Worm (Caenorhabditis elegans) whole organism, early embryonic: ENCODE measurements around the gene C56G2.4.

Experiments
- B0310.2 ChIP-seq: sonication (generic microtip); optimal IDR thresholded peaks from 2 replicates; lab custom pipeline; 2016; ENCODE audit warnings: mild to moderate bottlenecking, missing genetic modification characterization, missing compliant biosample characterization
- F13C5.2 ChIP-seq: sonication (generic microtip); optimal IDR thresholded peaks from 2 replicates; lab custom pipeline; 2017; ENCODE audit warnings: mild to moderate bottlenecking, missing genetic modification characterization, inconsistent platforms, missing compliant biosample characterization
- aly-1 ChIP-seq: sonication (generic microtip); optimal IDR thresholded peaks from 2 replicates; lab custom pipeline; 2016; ENCODE audit warnings: missing genetic modification characterization, missing compliant biosample characterization
- ama-1 ChIP-seq: fragments of 150-350 bp; optimal IDR thresholded peaks from 2 replicates; lab custom pipeline; 2014
- ceh-13 ChIP-seq: fragments of 200-800 bp; sonication (Bioruptor generic); optimal IDR thresholded peaks from 2 replicates; lab custom pipeline; 2018; ENCODE audit warnings: mild to moderate bottlenecking, missing genetic modification characterization, missing compliant biosample characterization
- ceh-36 ChIP-seq: sonication (generic microtip); optimal IDR thresholded peaks from 2 replicates; lab custom pipeline; 2016; ENCODE audit warnings: missing genetic modification characterization, inconsistent platforms, missing compliant biosample characterization
- ets-7 ChIP-seq: sonication (generic microtip); optimal IDR thresholded peaks from 2 replicates; lab custom pipeline; 2016; ENCODE audit warnings: missing genotype, missing genetic modification characterization, missing compliant biosample characterization
- flt-1 ChIP-seq: fragments of 200-800 bp; sonication (Bioruptor generic); IDR thresholded peaks from 2 replicates; pipeline ENCODE4 v1.3.6; 2022; ENCODE audit warnings: missing genetic modification characterization, missing compliant biosample characterization
- hmbx-1 ChIP-seq: sonication (generic microtip); optimal IDR thresholded peaks from 2 replicates; lab custom pipeline; 2016; ENCODE audit warnings: mild to moderate bottlenecking, missing genetic modification characterization, missing compliant biosample characterization
- hmg-4 ChIP-seq: fragments of 200-800 bp; sonication (Bioruptor generic); optimal IDR thresholded peaks from 2 replicates; lab custom pipeline; 2018; ENCODE audit warnings: mild to moderate bottlenecking, missing genetic modification characterization, missing compliant biosample characterization
- hnd-1 ChIP-seq: sonication (generic microtip); optimal IDR thresholded peaks from 2 replicates; lab custom pipeline; 2016; ENCODE audit warnings: missing genetic modification characterization, missing compliant biosample characterization
- pes-1 ChIP-seq: fragments of 200-800 bp; sonication (Bioruptor generic); IDR thresholded peaks from 2 replicates; pipeline ENCODE4 v1.3.6; 2022; ENCODE audit warnings: missing genetic modification reagents, missing genetic modification characterization, missing compliant biosample characterization
- scrt-1 ChIP-seq: fragments of 200-800 bp; sonication (Bioruptor generic); IDR thresholded peaks from 2 replicates; pipeline ENCODE4 v1.3.6; 2022; ENCODE audit warnings: missing genetic modification characterization, missing compliant biosample characterization
- sea-1 ChIP-seq: fragments of 200-800 bp; sonication (Bioruptor generic); conservative IDR thresholded peaks from 2 replicates; pipeline ENCODE4 v1.3.6; 2022; ENCODE audit warnings: missing genetic modification characterization, missing compliant biosample characterization
- tbx-11 ChIP-seq: fragments of 200-800 bp; sonication (Bioruptor generic); IDR thresholded peaks from 2 replicates; pipeline ENCODE4 v1.3.6; 2022; ENCODE audit warnings: missing genetic modification characterization, missing compliant biosample characterization
- tbx-37 ChIP-seq: fragments of 200-800 bp; sonication (Bioruptor generic); conservative IDR thresholded peaks from 2 replicates; pipeline ENCODE4 v1.3.6; 2022; ENCODE audit warnings: missing genetic modification reagents, missing genetic modification characterization, missing compliant biosample characterization
- tra-4 ChIP-seq: sonication (generic microtip); optimal IDR thresholded peaks from 2 replicates; lab custom pipeline; 2017; ENCODE audit warnings: missing genetic modification characterization, missing compliant biosample characterization

C56G2.4 gene

ce11 chrIII:6358704-6359103, 27.2 kb downstream of the C56G2.4 start:
- TF ChIP-seq flt-1 (GFP tag; lab: Robert Waterston, UW), result no peak
- TF ChIP-seq hmbx-1, result no peak
- TF ChIP-seq ceh-36, result no peak
- no peak for TF ChIP-seq B0310.2 (tag; lab: Kevin White, UChicago)
- no peak for TF ChIP-seq aly-1 (tag; lab: Kevin White, UChicago)
- no peak for TF ChIP-seq F13C5.2
- TF ChIP-seq ama-1 (lab: Kevin White, UChicago), result no peak
- TF ChIP-seq tbx-37, result no peak
- TF ChIP-seq tbx-11 (GFP tag; lab: Robert Waterston, UW), result no peak
- no peak for TF ChIP-seq ets-7
- no peak for TF ChIP-seq ceh-13 (GFP tag; lab: Kevin White, UChicago)
- no peak for TF ChIP-seq tra-4
- TF ChIP-seq scrt-1, result no peak
- TF ChIP-seq hnd-1 (tag; lab: Kevin White, UChicago), result no peak
- TF ChIP-seq hmg-4, result no peak

DNA sequence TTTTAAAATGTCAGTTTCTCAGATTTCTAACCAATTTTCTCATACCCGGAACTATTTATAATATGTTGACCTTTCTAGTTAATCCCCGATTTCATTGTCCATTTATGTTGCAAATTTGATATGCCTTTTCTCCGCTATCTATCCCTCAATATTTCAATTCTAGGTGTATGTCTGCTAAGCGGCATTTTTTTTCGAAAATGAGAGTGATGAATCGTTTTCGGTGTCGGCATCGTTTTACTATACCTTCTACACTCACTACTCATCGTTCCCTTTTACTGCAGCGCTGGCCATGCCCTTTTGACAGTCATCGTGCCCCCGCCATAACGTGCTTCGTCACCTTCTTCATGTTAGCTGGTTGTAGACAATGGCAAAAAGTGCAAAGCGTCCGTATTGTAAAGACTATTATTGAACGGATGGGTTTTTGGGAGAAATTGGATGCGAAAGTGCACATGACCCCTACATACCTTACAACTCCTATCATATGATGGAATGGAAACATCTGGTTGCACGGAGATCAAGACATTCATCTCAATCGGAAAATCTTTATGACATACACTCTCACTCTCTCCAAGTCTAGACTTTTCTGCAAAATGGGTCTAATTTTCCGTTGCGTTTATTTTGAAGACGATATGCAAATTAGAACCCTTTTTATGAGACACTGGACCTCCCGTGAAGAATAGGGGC, 27.8 kb downstream of the C56G2.4 start:
- TF ChIP-seq tbx-11 (GFP tag; lab: Robert Waterston, UW), result 0 out of 2 replicates have a peak, but pooled peaks have one; percentile 16
- no peak for TF ChIP-seq ceh-13 (GFP tag; lab: Kevin White, UChicago)

DNA sequence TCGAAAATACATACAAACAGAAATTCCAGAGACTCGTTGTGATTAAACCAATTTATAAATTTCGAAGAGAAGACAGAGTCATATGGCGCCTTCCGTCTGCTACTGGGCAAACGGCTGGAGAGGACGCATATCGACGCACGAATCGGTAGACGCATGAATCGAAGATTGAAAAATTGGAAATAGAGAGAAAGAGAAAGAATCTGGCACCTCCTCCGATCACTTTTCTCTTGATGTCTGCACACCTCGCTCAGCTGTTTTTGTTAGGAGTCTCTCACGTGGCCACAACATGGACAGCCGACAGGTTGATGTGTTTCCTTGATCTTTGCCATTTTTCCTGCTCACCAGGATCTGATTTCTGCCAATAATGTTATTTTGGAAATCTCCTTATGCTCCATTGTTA, 28.6 kb downstream of the C56G2.4 start:
- no peak for TF ChIP-seq tbx-37

- TF ChIP-seq ceh-36 (no peak), ets-7 (no peak), tbx-11 (GFP tag; lab: Robert Waterston, UW) (no peak), aly-1 (tag; lab: Kevin White, UChicago) (no peak), ceh-13 (GFP tag; lab: Kevin White, UChicago) (no peak), F13C5.2 (no peak), tra-4 (no peak), tbx-37 (no peak), scrt-1 (no peak)
These were observed 29.3 kb downstream of the C56G2.4 start for ce11 chrIII:6360825-6361224.

ce11 chrIII:6361560-6361959, 30.0 kb downstream of the C56G2.4 start:
- TF ChIP-seq sea-1, result no peak
- TF ChIP-seq aly-1 (tag; lab: Kevin White, UChicago), result no peak
- no peak for TF ChIP-seq ceh-13 (GFP tag; lab: Kevin White, UChicago)
- TF ChIP-seq ama-1 (lab: Kevin White, UChicago), result no peak
- TF ChIP-seq scrt-1, result no peak
- no peak for TF ChIP-seq tbx-11 (GFP tag; lab: Robert Waterston, UW)
- no peak for TF ChIP-seq flt-1 (GFP tag; lab: Robert Waterston, UW)
- no peak for TF ChIP-seq pes-1
- no peak for TF ChIP-seq F13C5.2
- TF ChIP-seq B0310.2 (tag; lab: Kevin White, UChicago), result no peak
- no peak for TF ChIP-seq hmg-4
- TF ChIP-seq ets-7, result no peak
- TF ChIP-seq hmbx-1, result no peak
- TF ChIP-seq tbx-37, result no peak
- no peak for TF ChIP-seq ceh-36
- TF ChIP-seq tra-4, result no peak
- no peak for TF ChIP-seq hnd-1 (tag; lab: Kevin White, UChicago)

DNA sequence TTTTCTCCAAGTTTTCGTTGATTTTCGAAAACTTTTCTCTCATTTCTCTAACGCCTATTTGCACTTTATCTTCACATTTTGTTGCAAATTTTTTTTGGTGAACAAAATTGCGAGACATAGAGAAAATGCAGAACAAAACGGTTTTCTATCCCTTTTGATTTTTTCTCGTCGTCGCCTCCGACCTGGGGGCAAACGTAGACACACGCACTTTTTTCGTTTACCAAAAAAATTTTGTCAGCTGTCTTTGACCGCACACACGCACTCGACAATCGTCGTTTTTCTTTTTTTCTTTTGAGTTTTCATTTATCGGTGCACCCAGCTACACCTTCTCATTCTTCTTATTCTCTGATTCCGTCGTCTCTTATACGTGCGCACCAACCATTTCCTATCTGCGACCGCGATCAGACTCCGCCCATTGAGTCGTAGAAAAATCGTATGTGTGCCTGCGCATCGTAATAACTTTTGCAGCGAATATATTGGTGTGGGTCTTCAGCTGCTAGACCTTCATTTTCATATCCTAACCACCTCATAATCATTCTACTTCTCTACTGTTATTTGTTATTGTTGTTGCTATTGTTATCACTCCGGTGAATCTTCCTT, 30.9 kb downstream of the C56G2.4 start:
- TF ChIP-seq hmg-4 (no peak), ets-7 (no peak), sea-1 (no peak), B0310.2 (tag; lab: Kevin White, UChicago) (no peak), tbx-37 (no peak), hmbx-1 (no peak), tbx-11 (GFP tag; lab: Robert Waterston, UW) (no peak), F13C5.2 (no peak), ceh-13 (GFP tag; lab: Kevin White, UChicago) (no peak)

DNA sequence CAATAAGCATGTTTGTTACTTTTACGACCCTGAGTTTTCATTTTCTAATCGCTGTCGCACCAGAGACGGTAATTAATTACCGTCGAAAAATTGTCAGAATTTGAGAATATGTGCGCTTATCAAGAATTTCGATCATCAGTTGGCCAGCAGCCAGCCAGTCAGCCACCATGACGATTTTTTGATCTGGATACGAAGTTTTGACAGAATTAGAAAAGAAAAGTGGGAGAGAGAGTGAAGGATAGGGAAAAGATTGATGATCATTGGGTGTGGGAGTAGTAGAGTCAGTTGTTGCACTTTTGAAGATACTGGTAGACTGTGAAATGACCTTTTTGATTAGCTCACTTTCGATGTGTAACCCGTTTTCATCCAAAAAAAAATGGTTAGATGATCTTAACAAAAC, 32.9 kb downstream of the C56G2.4 start:
- TF ChIP-seq hmbx-1, result no peak
- TF ChIP-seq ceh-13 (GFP tag; lab: Kevin White, UChicago), result no peak
- no peak for TF ChIP-seq hmg-4
- no peak for TF ChIP-seq aly-1 (tag; lab: Kevin White, UChicago)
- TF ChIP-seq B0310.2 (tag; lab: Kevin White, UChicago), result no peak
- TF ChIP-seq tbx-37, result no peak
- no peak for TF ChIP-seq sea-1
- no peak for TF ChIP-seq ets-7
- TF ChIP-seq ama-1 (lab: Kevin White, UChicago), result no peak
- no peak for TF ChIP-seq pes-1
- no peak for TF ChIP-seq tbx-11 (GFP tag; lab: Robert Waterston, UW)
- no peak for TF ChIP-seq flt-1 (GFP tag; lab: Robert Waterston, UW)
- TF ChIP-seq F13C5.2, result no peak
- no peak for TF ChIP-seq ceh-36
- no peak for TF ChIP-seq tra-4

ce11 chrIII:6367712-6368111, 36.2 kb downstream of the C56G2.4 start, which contains the start of the genes C56G2.15 and thoc-2:
Gene C56G2.15, minus strand, starts transcription at chrIII:6367899.
Gene thoc-2, plus strand, starts transcription at chrIII:6368042.
- TF ChIP-seq ceh-13 (GFP tag; lab: Kevin White, UChicago), result no peak

DNA sequence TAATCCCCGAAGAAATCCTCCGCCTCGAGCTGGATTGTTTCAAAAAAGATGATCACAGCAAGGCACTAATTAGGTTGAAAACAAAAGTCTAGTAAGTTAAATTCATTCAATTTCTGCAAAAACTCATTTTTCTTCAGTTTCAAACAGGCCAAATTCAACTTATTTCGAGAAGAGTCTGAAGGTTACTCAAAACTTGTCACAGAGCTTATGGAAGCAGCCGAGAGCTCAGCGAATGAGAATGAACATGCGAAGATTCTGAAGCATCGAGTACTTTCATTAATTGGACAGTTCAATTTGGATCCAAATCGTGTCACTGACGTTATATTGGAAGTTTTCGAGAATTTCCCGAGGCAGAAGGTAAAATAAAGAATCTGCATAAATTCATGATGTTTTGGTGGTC, 37.0 kb downstream of the C56G2.4 start:
- TF ChIP-seq tbx-11 (GFP tag; lab: Robert Waterston, UW), result no peak
- no peak for TF ChIP-seq pes-1
- no peak for TF ChIP-seq aly-1 (tag; lab: Kevin White, UChicago)
- TF ChIP-seq F13C5.2, result no peak
- TF ChIP-seq hnd-1 (tag; lab: Kevin White, UChicago), result no peak
- TF ChIP-seq hmg-4, result no peak
- no peak for TF ChIP-seq flt-1 (GFP tag; lab: Robert Waterston, UW)
- no peak for TF ChIP-seq ceh-36
- TF ChIP-seq ets-7, result no peak
- TF ChIP-seq tra-4, result no peak
- TF ChIP-seq B0310.2 (tag; lab: Kevin White, UChicago), result no peak
- no peak for TF ChIP-seq sea-1
- TF ChIP-seq ceh-13 (GFP tag; lab: Kevin White, UChicago), result no peak
- no peak for TF ChIP-seq ama-1 (lab: Kevin White, UChicago)
- TF ChIP-seq tbx-37, result no peak
- no peak for TF ChIP-seq hmbx-1
- TF ChIP-seq scrt-1, result no peak
